Worm (Caenorhabditis elegans) whole organism, L3 larva: ENCODE measurements around the gene F35F10.1.

Source experiments
- R02D3.7 ChIP-seq: fragments of 150-350 bp; optimal IDR thresholded peaks from 2 replicates; lab custom pipeline; 2014; ENCODE audit warnings: missing biosample characterization, missing genetic modification characterization
- nfya-1 ChIP-seq: sonication (generic microtip); optimal IDR thresholded peaks from 2 replicates; lab custom pipeline; 2017; ENCODE audit warnings: missing genetic modification characterization, mild to moderate bottlenecking, missing compliant biosample characterization, antibody characterized with exemption, moderate library complexity; ENCODE audit not compliant: insufficient read depth
- nhr-11 ChIP-seq: fragments of 150-350 bp; optimal IDR thresholded peaks from 2 replicates; lab custom pipeline; 2014; ENCODE audit warnings: missing biosample characterization, missing genetic modification characterization

ce11 chrV:3287330-3287729 is 28.8 kb upstream of the F35F10.1 start, which contains the start of gene F35F10.7:
- TF ChIP-seq R02D3.7 (tag; lab: Kevin White, UChicago) (no peak), nfya-1 (tag; lab: Kevin White, UChicago) (no peak), nhr-11 (tag; lab: Kevin White, UChicago) (no peak)
